Fruit fly (Drosophila melanogaster) whole organism, embryonic: ENCODE measurements around the gene Ugt301D1.
A peak's percentile ranks its signal among the peaks of the same experiment; 100 is the strongest.

ENCODE experiments used
- Atf-2 ChIP-seq: fragments of 200-800 bp; sonication (Bioruptor generic); optimal IDR thresholded peaks from 2 replicates; lab custom pipeline; 2016; ENCODE audit warnings: missing biosample characterization, missing genetic modification characterization
- CG10366 ChIP-seq: fragments of 200-800 bp; sonication (Bioruptor generic); IDR thresholded peaks from 2 replicates; pipeline ENCODE4 v1.3.6; 2022; ENCODE audit warnings: missing biosample characterization, missing genetic modification characterization
- CG10654 ChIP-seq: fragments of 200-800 bp; sonication (Bioruptor generic); optimal IDR thresholded peaks from 2 replicates; lab custom pipeline; 2016; ENCODE audit warnings: missing biosample characterization, missing genetic modification characterization
- CG12071 ChIP-seq: fragments of 200-800 bp; sonication (Bioruptor generic); optimal IDR thresholded peaks from 3 replicates; lab custom pipeline; 2018; ENCODE audit warnings: missing biosample characterization, mild to moderate bottlenecking, missing genetic modification characterization
- CG12744 ChIP-seq: fragments of 200-800 bp; sonication (Bioruptor generic); optimal IDR thresholded peaks from 2 replicates; lab custom pipeline; 2016; ENCODE audit warnings: missing biosample characterization, missing genetic modification characterization
- CG12942 ChIP-seq: fragments of 200-800 bp; sonication (Bioruptor generic); optimal IDR thresholded peaks from 3 replicates; lab custom pipeline; 2016; ENCODE audit warnings: missing biosample characterization, missing genetic modification characterization
- CG13894 ChIP-seq: fragments of 200-800 bp; sonication (Bioruptor generic); optimal IDR thresholded peaks from 3 replicates; lab custom pipeline; 2018; ENCODE audit warnings: missing biosample characterization, mild to moderate bottlenecking, missing genetic modification characterization, moderate library complexity
- CG15479 ChIP-seq: fragments of 200-800 bp; sonication (Bioruptor generic); optimal IDR thresholded peaks from 3 replicates; lab custom pipeline; 2019; ENCODE audit warnings: missing biosample characterization, mild to moderate bottlenecking, missing genetic modification characterization, moderate library complexity
- CG1792 ChIP-seq: fragments of 200-800 bp; sonication (Bioruptor generic); optimal IDR thresholded peaks from 2 replicates; lab custom pipeline; 2016; ENCODE audit warnings: missing biosample characterization, missing genetic modification characterization
- CG18476 ChIP-seq: fragments of 200-800 bp; sonication (Bioruptor generic); optimal IDR thresholded peaks from 2 replicates; lab custom pipeline; 2016; ENCODE audit warnings: missing biosample characterization, mild to moderate bottlenecking, missing genetic modification characterization
- CG2120 ChIP-seq: fragments of 200-800 bp; sonication (Bioruptor generic); optimal IDR thresholded peaks from 3 replicates; lab custom pipeline; 2016; ENCODE audit warnings: missing biosample characterization, missing genetic modification characterization
- CG31388 ChIP-seq: fragments of 200-800 bp; sonication (Bioruptor generic); optimal IDR thresholded peaks from 2 replicates; lab custom pipeline; 2016; ENCODE audit warnings: missing biosample characterization, missing genetic modification characterization
- CG32772 ChIP-seq: fragments of 200-800 bp; sonication (Bioruptor generic); IDR thresholded peaks from 2 replicates; pipeline ENCODE4 v1.3.6; 2022; ENCODE audit warnings: missing biosample characterization, missing genetic modification characterization
- CG33213 ChIP-seq: fragments of 200-800 bp; sonication (Bioruptor generic); optimal IDR thresholded peaks from 3 replicates; lab custom pipeline; 2016; ENCODE audit warnings: missing biosample characterization, missing genetic modification characterization
- CG43689 ChIP-seq: fragments of 200-800 bp; sonication (Bioruptor generic); IDR thresholded peaks from 2 replicates; pipeline ENCODE4 v1.3.6; 2022; ENCODE audit warnings: missing biosample characterization, missing genetic modification characterization
- CG4617 ChIP-seq: fragments of 200-800 bp; sonication (Bioruptor generic); optimal IDR thresholded peaks from 3 replicates; lab custom pipeline; 2016; ENCODE audit warnings: missing biosample characterization, missing genetic modification characterization, borderline replicate concordance
- CG7357 ChIP-seq: fragments of 200-800 bp; sonication (Bioruptor generic); IDR thresholded peaks from 3 replicates; pipeline ENCODE4 v1.3.6; 2022; ENCODE audit warnings: missing biosample characterization, missing genetic modification characterization
- CG7987 ChIP-seq: fragments of 200-800 bp; sonication (Bioruptor generic); optimal IDR thresholded peaks from 2 replicates; lab custom pipeline; 2018; ENCODE audit warnings: missing biosample characterization, mild to moderate bottlenecking, missing genetic modification characterization, moderate library complexity
- CG8765 ChIP-seq: fragments of 200-800 bp; sonication (Bioruptor generic); IDR thresholded peaks from 2 replicates; pipeline ENCODE4 v1.3.6; 2022; ENCODE audit warnings: missing biosample characterization, missing genetic modification characterization
- CrebB ChIP-seq: fragments of 200-800 bp; sonication (Bioruptor generic); optimal IDR thresholded peaks from 3 replicates; lab custom pipeline; 2018; ENCODE audit warnings: missing biosample characterization, mild to moderate bottlenecking, missing genetic modification characterization
- D19B ChIP-seq: fragments of 200-800 bp; sonication (Bioruptor generic); optimal IDR thresholded peaks from 2 replicates; lab custom pipeline; 2017; ENCODE audit warnings: missing biosample characterization, mild to moderate bottlenecking, missing genetic modification characterization
- Dll ChIP-seq: fragments of 200-800 bp; sonication (Bioruptor generic); IDR thresholded peaks from 4 replicates; pipeline ENCODE4 v1.3.6; 2022; ENCODE audit warnings: missing biosample characterization, missing genetic modification characterization; ENCODE audit not compliant: partially characterized antibody
- Fer3 ChIP-seq: fragments of 200-800 bp; sonication (Bioruptor generic); optimal IDR thresholded peaks from 2 replicates; lab custom pipeline; 2018; ENCODE audit warnings: missing biosample characterization, mild to moderate bottlenecking, missing genetic modification characterization, moderate library complexity
- Hr51 ChIP-seq, 2 experiments: fragments of 200-800 bp; sonication (Bioruptor generic); optimal IDR thresholded peaks; 2 replicates in 1 of 2; 3 replicates in 1 of 2; lab custom pipeline; 2016 to 2018; ENCODE audit warnings: missing biosample characterization in 2 of 2, missing genetic modification characterization in 2 of 2, mild to moderate bottlenecking in 1 of 2, moderate library complexity in 1 of 2
- Mad ChIP-seq: fragments of 200-800 bp; sonication (Bioruptor generic); optimal IDR thresholded peaks from 2 replicates; lab custom pipeline; 2016; ENCODE audit warnings: missing biosample characterization, missing genetic modification characterization
- Meics ChIP-seq: fragments of 200-800 bp; sonication (Bioruptor generic); optimal IDR thresholded peaks from 2 replicates; lab custom pipeline; 2017; ENCODE audit warnings: missing biosample characterization, mild to moderate bottlenecking, missing genetic modification characterization
- NC2β ChIP-seq: fragments of 200-800 bp; sonication (Bioruptor generic); optimal IDR thresholded peaks from 2 replicates; lab custom pipeline; 2016; ENCODE audit warnings: missing biosample characterization, missing genetic modification characterization
- NK7.1 ChIP-seq: fragments of 200-800 bp; sonication (Bioruptor generic); optimal IDR thresholded peaks from 3 replicates; lab custom pipeline; 2016; ENCODE audit warnings: missing biosample characterization, missing genetic modification characterization
- NfI ChIP-seq: fragments of 200-800 bp; sonication (Bioruptor generic); optimal IDR thresholded peaks from 3 replicates; lab custom pipeline; 2018; ENCODE audit warnings: missing biosample characterization, mild to moderate bottlenecking, missing genetic modification characterization, moderate library complexity
- Vsx1 ChIP-seq: fragments of 200-800 bp; sonication (Bioruptor generic); optimal IDR thresholded peaks from 2 replicates; lab custom pipeline; 2017; ENCODE audit warnings: missing biosample characterization, mild to moderate bottlenecking, missing genetic modification characterization, missing genetic modification reagents
- ap ChIP-seq: fragments of 200-800 bp; sonication (Bioruptor generic); IDR thresholded peaks from 2 replicates; pipeline ENCODE4 v1.3.6; 2022; ENCODE audit warnings: missing biosample characterization, missing genetic modification characterization
- ase ChIP-seq: fragments of 200-800 bp; sonication (Bioruptor generic); IDR thresholded peaks from 3 replicates; pipeline ENCODE4 v1.3.6; 2022; ENCODE audit warnings: missing biosample characterization, missing genetic modification characterization
- ash1 ChIP-seq: fragments of 200-800 bp; sonication (Bioruptor generic); optimal IDR thresholded peaks from 2 replicates; lab custom pipeline; 2018; ENCODE audit warnings: missing biosample characterization, mild to moderate bottlenecking, missing genetic modification characterization
- az2 ChIP-seq: fragments of 200-800 bp; sonication (Bioruptor generic); optimal IDR thresholded peaks from 3 replicates; lab custom pipeline; 2016; ENCODE audit warnings: missing biosample characterization, missing genetic modification characterization
- cg ChIP-seq: fragments of 200-800 bp; sonication (Bioruptor generic); optimal IDR thresholded peaks from 3 replicates; lab custom pipeline; 2019; ENCODE audit warnings: missing biosample characterization, mild to moderate bottlenecking, missing genetic modification characterization, moderate library complexity
- ci ChIP-seq: fragments of 200-800 bp; sonication (Bioruptor generic); IDR thresholded peaks from 3 replicates; pipeline ENCODE4 v1.3.6; 2022; ENCODE audit warnings: missing biosample characterization, missing genetic modification characterization
- dimm ChIP-seq: fragments of 200-800 bp; sonication (Bioruptor generic); IDR thresholded peaks from 2 replicates; pipeline ENCODE4 v1.3.6; 2022; ENCODE audit warnings: missing biosample characterization, missing genetic modification characterization
- emc ChIP-seq: fragments of 200-800 bp; sonication (Bioruptor generic); optimal IDR thresholded peaks from 2 replicates; lab custom pipeline; 2016; ENCODE audit warnings: missing biosample characterization, missing genetic modification characterization
- ems ChIP-seq: fragments of 200-800 bp; sonication (Bioruptor generic); optimal IDR thresholded peaks from 3 replicates; lab custom pipeline; 2016; ENCODE audit warnings: missing biosample characterization, missing genetic modification characterization
- grau ChIP-seq: fragments of 200-800 bp; optimal IDR thresholded peaks from 3 replicates; lab custom pipeline; 2019; ENCODE audit warnings: missing biosample characterization, mild to moderate bottlenecking, missing genetic modification characterization, moderate library complexity
- ham ChIP-seq: fragments of 200-800 bp; sonication (Bioruptor generic); IDR thresholded peaks from 2 replicates; pipeline ENCODE4 v1.3.6; 2022; ENCODE audit warnings: missing biosample characterization, missing genetic modification characterization
- hth ChIP-seq: fragments of >200 bp; optimal IDR thresholded peaks from 2 replicates; lab custom pipeline; 2017; ENCODE audit warnings: inconsistent platforms
- ken ChIP-seq: fragments of 200-800 bp; sonication (Bioruptor generic); IDR thresholded peaks from 3 replicates; pipeline ENCODE4 v1.3.6; 2022; ENCODE audit warnings: missing biosample characterization, missing genetic modification characterization
- odd ChIP-seq: fragments of 200-800 bp; sonication (Bioruptor generic); optimal IDR thresholded peaks from 2 replicates; lab custom pipeline; 2017; ENCODE audit warnings: missing biosample characterization, mild to moderate bottlenecking, missing genetic modification characterization
- pan ChIP-seq, 4 experiments: fragments of >200 bp in 3 of 4; fragments of 200-800 bp in 1 of 4; sonication (Bioruptor generic) in 1 of 4; optimal IDR thresholded peaks in 3 of 4; IDR thresholded peaks in 1 of 4; 2 replicates each; pipeline versions ENCODE4 v1.3.6 to Lab custom; 2017 to 2022; ENCODE audit warnings: missing biosample characterization in 2 of 4, missing genetic modification characterization in 2 of 4, mixed read lengths in 1 of 4
- seq ChIP-seq: fragments of 200-800 bp; sonication (Bioruptor generic); IDR thresholded peaks from 2 replicates; pipeline ENCODE4 v1.3.6; 2022; ENCODE audit warnings: missing biosample characterization, missing genetic modification characterization
- sqz ChIP-seq: fragments of 200-800 bp; sonication (Bioruptor generic); optimal IDR thresholded peaks from 3 replicates; lab custom pipeline; 2018; ENCODE audit warnings: missing biosample characterization, mild to moderate bottlenecking, missing genetic modification characterization
- unpg ChIP-seq: fragments of 200-800 bp; sonication (Bioruptor generic); optimal IDR thresholded peaks from 3 replicates; lab custom pipeline; 2018; ENCODE audit warnings: missing biosample characterization, mild to moderate bottlenecking, missing genetic modification characterization, moderate library complexity
- wdn ChIP-seq: fragments of 200-800 bp; sonication (Bioruptor generic); IDR thresholded peaks from 2 replicates; pipeline ENCODE4 v1.3.6; 2022; ENCODE audit warnings: missing biosample characterization, missing genetic modification characterization
- zfh2 ChIP-seq: fragments of 200-800 bp; sonication (Bioruptor generic); optimal IDR thresholded peaks from 2 replicates; lab custom pipeline; 2016; ENCODE audit warnings: missing biosample characterization, missing genetic modification characterization

Gene Ugt301D1

DNA sequence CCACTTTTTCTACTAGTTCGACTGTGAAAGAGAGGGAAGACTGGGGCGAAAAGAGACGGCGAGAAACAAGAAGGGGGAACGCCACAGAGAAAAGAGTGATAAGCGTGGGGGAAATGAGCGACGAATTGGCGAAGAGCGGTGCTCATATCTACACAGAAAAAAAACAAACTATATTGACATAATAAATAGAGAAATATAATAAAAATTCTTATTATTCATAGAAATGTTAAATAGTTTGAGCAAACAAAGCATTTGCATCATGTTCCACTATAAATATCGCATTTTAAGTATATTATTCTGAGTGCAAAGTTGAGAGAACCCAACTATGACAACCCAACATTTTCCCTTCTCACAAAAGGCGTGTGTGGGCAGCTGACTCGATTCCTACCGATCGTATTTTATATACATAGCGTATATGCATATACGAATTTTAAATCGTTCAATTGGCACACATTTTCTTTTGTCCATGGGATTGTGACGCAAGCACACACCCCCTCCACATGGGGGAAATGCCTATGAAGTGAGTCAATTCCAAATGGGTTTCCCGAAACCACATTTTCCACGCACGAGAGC is 48.7 kb downstream of the Ugt301D1 start (continued):
- TF ChIP-seq dimm (GFP tag; lab: Robert Waterston, UW), result no peak; the same call in 1 of the 2 replicates
- TF ChIP-seq CG15479, result no peak
- peak; percentile 76 for TF ChIP-seq CG2120 (GFP tag; lab: Kevin White, UChicago)
- no peak for TF ChIP-seq NC2β
- no peak for TF ChIP-seq ems (GFP tag; lab: Kevin White, UChicago)
- peak; percentile 4 for TF ChIP-seq CG4617 (GFP tag; lab: Kevin White, UChicago)
- no peak for TF ChIP-seq Atf-2 (GFP tag; lab: Kevin White, UChicago)
- TF ChIP-seq Meics (GFP tag; lab: Kevin White, UChicago), result peak; percentile 81
- TF ChIP-seq hth, result no peak
- TF ChIP-seq D19B (GFP tag; lab: Kevin White, UChicago), result peak; percentile 58
- TF ChIP-seq wdn (GFP tag; lab: Robert Waterston, UW), result peak; percentile 56
- no peak for TF ChIP-seq CG13894 (tag; lab: Kevin White, UChicago)
- no peak for TF ChIP-seq CG12744 (GFP tag; lab: Kevin White, UChicago)
- TF ChIP-seq Vsx1 (GFP tag; lab: Kevin White, UChicago), result peak; percentile 41
- peak; percentile 73 for TF ChIP-seq CG10366 (GFP tag; lab: Robert Waterston, UW)
- TF ChIP-seq Hr51 (GFP tag; optimal IDR thresholded peaks at IDR 0.05; lab: Kevin White, UChicago), result peak in 1 of 2 experiments; percentile 86
- peak; percentile 67 for TF ChIP-seq Fer3
- TF ChIP-seq ap (GFP tag; lab: Robert Waterston, UW), result peak; percentile 82
- TF ChIP-seq odd (GFP tag; lab: Kevin White, UChicago), result peak; percentile 44
- TF ChIP-seq CG31388 (GFP tag; lab: Kevin White, UChicago), result peak; percentile 43
- TF ChIP-seq Dll (GFP tag; lab: Robert Waterston, UW), result no peak
- TF ChIP-seq CG1792 (GFP tag; lab: Kevin White, UChicago), result no peak
- TF ChIP-seq CrebB (tag; lab: Kevin White, UChicago), result peak; percentile 5
- peak; percentile 46; the same call in 1 of the 2 replicates for TF ChIP-seq CG43689 (GFP tag; lab: Robert Waterston, UW)
- TF ChIP-seq Mad (GFP tag; lab: Kevin White, UChicago), result peak; percentile 39
- no peak for TF ChIP-seq NK7.1 (GFP tag; lab: Kevin White, UChicago)
- peak; percentile 12 for TF ChIP-seq CG12071 (GFP tag; lab: Kevin White, UChicago)
- TF ChIP-seq ash1, result no peak
- TF ChIP-seq grau (tag; lab: Kevin White, UChicago), result peak; percentile 84
- TF ChIP-seq ken (GFP tag; lab: Robert Waterston, UW), result no peak
- no peak for TF ChIP-seq pan (optimal IDR thresholded peaks at IDR 0.05; lab: Kevin White, UChicago)
- peak in 1 of 2 experiments; percentile 88 for TF ChIP-seq pan (GFP tag; optimal IDR thresholded peaks at IDR 0.05 in 1 of 2, IDR thresholded peaks at IDR 0.05 in 1 of 2)
- peak; percentile 73 for TF ChIP-seq az2 (GFP tag; lab: Kevin White, UChicago)
- peak; percentile 81 for TF ChIP-seq unpg (GFP tag; lab: Kevin White, UChicago)
- peak; percentile 29 for TF ChIP-seq zfh2 (GFP tag; lab: Kevin White, UChicago)
- TF ChIP-seq CG10654 (GFP tag; lab: Kevin White, UChicago), result peak; percentile 53
- no peak for TF ChIP-seq cg
- peak; percentile 31 for TF ChIP-seq sqz (GFP tag; lab: Kevin White, UChicago)
- peak; percentile 47 for TF ChIP-seq NfI
- TF ChIP-seq ham (GFP tag; lab: Robert Waterston, UW), result peak; percentile 36; the same call in 1 of the 2 replicates
- no peak for TF ChIP-seq CG33213 (GFP tag; lab: Kevin White, UChicago)
- peak; percentile 78 for TF ChIP-seq CG32772
- no peak for TF ChIP-seq emc (GFP tag; lab: Kevin White, UChicago)
- no peak for TF ChIP-seq CG7987 (GFP tag; lab: Kevin White, UChicago)
- TF ChIP-seq CG18476 (GFP tag; lab: Kevin White, UChicago), result peak; percentile 57
- peak; percentile 79 for TF ChIP-seq seq (GFP tag; lab: Robert Waterston, UW)
- no peak for TF ChIP-seq CG8765 (GFP tag; lab: Robert Waterston, UW)
- TF ChIP-seq ci (GFP tag; lab: Robert Waterston, UW), result peak; percentile 66; the same call in 1 of the 3 replicates
- TF ChIP-seq CG7357 (GFP tag; lab: Robert Waterston, UW), result peak; percentile 71; the same call in 2 of the 3 replicates
- TF ChIP-seq CG12942 (GFP tag; lab: Kevin White, UChicago), result peak; percentile 35
- peak; percentile 73; the same call in 2 of the 3 replicates for TF ChIP-seq ase (GFP tag; lab: Robert Waterston, UW)
